Worm (Caenorhabditis elegans) whole organism, L4/young adult: Measurements from ENCODE around the gene B0361.11.

Experiments used
- W03F9.2 ChIP-seq: fragments of 150-350 bp; optimal IDR thresholded peaks from 2 replicates; lab custom pipeline; 2014; ENCODE audit warnings: missing biosample characterization, missing genetic modification characterization
- dao-5 ChIP-seq: sonication (generic microtip); optimal IDR thresholded peaks from 2 replicates; lab custom pipeline; 2016; ENCODE audit warnings: missing genotype, missing genetic modification characterization, moderate library complexity, missing compliant biosample characterization
- him-1 ChIP-seq: sonication (generic microtip); optimal IDR thresholded peaks from 2 replicates; lab custom pipeline; 2016; ENCODE audit warnings: missing genotype, missing genetic modification reagents, missing genetic modification characterization, missing compliant biosample characterization

B0361.11 gene

ce11 chrIII:7277228-7277627 is at the start of gene B0361.11, which contains the start of gene spot-1:
B0361.11 (plus strand) TSS chrIII:7277599.
spot-1 (minus strand) TSS chrIII:7277274.
- TF ChIP-seq him-1 (tag; lab: Kevin White, UChicago) (no peak), W03F9.2 (tag; lab: Kevin White, UChicago) (peak; percentile 28)

ce11 chrIII:7229687-7230086 is 47.7 kb upstream of the B0361.11 start, which contains the start of gene R151.8:
R151.8 (minus strand) TSS chrIII:7229787.
- no peak for TF ChIP-seq dao-5
- no peak for TF ChIP-seq W03F9.2 (tag; lab: Kevin White, UChicago)
- TF ChIP-seq him-1 (tag; lab: Kevin White, UChicago), result no peak

DNA sequence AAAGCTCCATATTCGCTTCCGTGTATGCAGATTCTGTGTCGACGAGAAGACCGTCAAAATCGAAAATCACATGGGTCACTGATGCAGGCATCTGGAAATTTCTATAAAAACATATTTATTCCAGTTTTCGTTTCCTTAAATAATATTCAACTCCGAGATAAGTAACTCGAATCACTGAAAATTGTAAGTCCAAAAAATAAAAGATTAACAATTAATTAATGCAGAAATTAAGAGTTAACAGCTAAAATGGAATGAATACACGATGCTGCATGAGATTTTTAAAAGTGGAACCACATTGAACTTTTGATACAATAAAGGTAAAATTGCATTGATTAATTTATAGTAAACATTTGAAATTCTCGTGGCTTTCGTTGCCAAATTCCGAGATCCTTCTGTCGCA is 46.6 kb upstream of the B0361.11 start, which contains the start of gene R151.10:
Gene R151.10, minus strand, starts transcription at position 101 of the 400 bp plus-strand sequence.
- TF ChIP-seq dao-5, result no peak
- TF ChIP-seq him-1 (tag; lab: Kevin White, UChicago), result no peak
- no peak for TF ChIP-seq W03F9.2 (tag; lab: Kevin White, UChicago)

DNA sequence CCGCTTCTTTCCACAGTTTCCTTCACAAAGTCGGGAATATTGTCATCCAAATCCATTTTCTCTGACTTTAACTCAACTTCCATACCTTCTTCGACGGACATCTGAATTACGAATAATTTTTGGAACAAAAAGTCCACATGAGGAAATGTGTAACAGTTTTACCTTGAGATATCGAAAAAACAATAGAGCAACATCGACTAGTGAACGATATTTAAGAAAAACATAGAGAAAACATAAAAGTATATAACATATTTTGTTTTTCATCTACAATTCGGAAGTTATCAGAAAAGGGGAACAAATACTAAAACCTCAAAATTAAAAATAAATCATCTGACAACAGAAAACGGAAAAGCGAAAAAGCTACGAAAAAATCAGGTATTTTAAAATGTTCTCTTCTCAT is 44.6 kb upstream of the B0361.11 start, which contains the start of gene adr-2:
Gene adr-2, minus strand, starts transcription at position 101 of the 400 bp plus-strand sequence.
- no peak for TF ChIP-seq dao-5
- TF ChIP-seq W03F9.2 (tag; lab: Kevin White, UChicago), result no peak
- no peak for TF ChIP-seq him-1 (tag; lab: Kevin White, UChicago)

DNA sequence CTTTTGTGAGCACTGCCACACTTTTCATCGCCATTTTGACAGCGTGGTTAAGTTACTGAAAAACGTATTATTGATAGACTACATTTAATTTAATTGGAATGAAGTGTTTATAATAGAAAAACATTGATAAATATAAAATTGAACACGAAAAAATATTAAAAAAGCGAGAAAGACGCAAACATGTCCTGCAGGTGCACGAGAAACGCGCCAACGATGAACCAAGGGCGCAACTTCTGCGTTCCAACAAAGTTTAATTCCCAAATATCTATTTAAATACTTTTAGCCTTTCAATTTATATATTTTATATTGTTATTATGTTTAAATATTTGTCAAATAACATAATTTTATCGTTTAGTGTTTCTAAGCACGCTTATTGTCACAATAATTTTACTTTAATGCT is 43.3 kb upstream of the B0361.11 start, which contains the start of gene ndus-8:
Gene ndus-8, minus strand, starts transcription at position 55 of the 400 bp plus-strand sequence.
- TF ChIP-seq W03F9.2 (tag; lab: Kevin White, UChicago), result peak; percentile 88
- no peak for TF ChIP-seq him-1 (tag; lab: Kevin White, UChicago)

DNA sequence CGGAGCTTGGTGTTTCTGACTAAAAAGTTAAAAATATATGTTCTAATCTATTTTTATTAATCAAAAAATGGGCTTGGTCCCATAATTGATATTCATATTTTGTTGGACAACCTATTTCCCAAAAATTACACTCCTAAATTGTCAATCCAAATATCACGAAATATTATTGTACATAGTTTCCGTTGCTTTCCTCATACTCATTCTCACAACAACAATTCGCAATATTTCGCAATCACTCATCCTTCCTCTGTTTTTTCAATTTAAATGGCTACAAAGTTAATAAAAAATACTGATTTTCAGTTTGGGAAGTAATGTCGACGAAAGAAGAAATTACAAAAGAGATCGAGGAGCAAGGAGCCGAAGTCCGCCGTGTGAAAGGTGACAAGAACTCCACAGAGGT is 38.7 kb upstream of the B0361.11 start, which contains the start of gene pars-1:
Gene pars-1, plus strand, starts transcription at position 301 of the 400 bp plus-strand sequence.
- TF ChIP-seq dao-5 (no peak), W03F9.2 (tag; lab: Kevin White, UChicago) (no peak), him-1 (tag; lab: Kevin White, UChicago) (no peak)

ce11 chrIII:7239416-7239815 is 38.0 kb upstream of the B0361.11 start:
- no peak for TF ChIP-seq him-1 (tag; lab: Kevin White, UChicago)
- TF ChIP-seq W03F9.2 (tag; lab: Kevin White, UChicago), result no peak
- no peak for TF ChIP-seq dao-5

DNA sequence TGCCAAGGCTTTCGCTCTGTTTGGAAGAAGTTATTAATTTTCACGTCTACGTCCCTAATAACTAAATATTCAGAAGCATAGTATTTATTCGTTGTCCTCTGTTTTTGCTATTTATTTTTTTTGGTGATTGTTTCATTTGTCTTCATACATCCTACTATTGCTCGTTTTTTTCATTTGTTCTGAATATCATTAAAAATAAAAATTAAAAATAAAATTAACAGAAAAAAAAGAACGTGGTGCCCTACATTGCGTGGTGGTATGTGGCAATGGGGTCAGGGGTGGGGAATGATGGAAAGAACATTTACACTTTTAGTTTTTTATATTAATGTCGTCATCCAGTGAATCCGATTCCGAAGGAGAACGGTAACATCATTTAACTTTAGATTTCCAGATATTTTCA is 36.3 kb upstream of the B0361.11 start, which contains the start of gene ztf-31:
Gene ztf-31, plus strand, starts transcription at position 301 of the 400 bp plus-strand sequence.
- no peak for TF ChIP-seq dao-5
- TF ChIP-seq him-1 (tag; lab: Kevin White, UChicago), result no peak
- no peak for TF ChIP-seq W03F9.2 (tag; lab: Kevin White, UChicago)

- TF ChIP-seq dao-5 (no peak), him-1 (tag; lab: Kevin White, UChicago) (no peak), W03F9.2 (tag; lab: Kevin White, UChicago) (no peak)
Measured at ce11 chrIII:7242988-7243387, 34.4 kb upstream of the B0361.11 start, which contains the start of gene osm-10. osm-10 (plus strand) TSS chrIII:7243280.

DNA sequence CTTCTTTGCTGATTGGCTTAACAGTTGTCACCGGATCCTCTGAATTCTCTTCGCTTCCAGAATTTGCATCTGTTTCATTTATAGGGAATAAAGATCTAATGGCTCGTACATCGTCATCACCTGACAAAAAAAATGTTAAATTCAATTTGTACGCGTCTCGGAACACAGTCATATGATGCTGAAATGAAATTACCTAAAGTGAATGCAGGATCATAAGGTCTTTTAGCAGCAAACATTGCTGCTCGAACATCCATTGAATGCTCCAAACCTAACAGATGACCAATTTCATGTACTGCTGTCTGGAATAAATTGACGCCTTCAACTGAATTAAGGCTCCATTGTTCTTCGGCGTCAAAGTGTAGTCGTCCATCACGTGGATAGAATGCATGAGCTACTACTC is 31.0 kb upstream of the B0361.11 start:
- no peak for TF ChIP-seq him-1 (tag; lab: Kevin White, UChicago)
- no peak for TF ChIP-seq dao-5
- TF ChIP-seq W03F9.2 (tag; lab: Kevin White, UChicago), result no peak

DNA sequence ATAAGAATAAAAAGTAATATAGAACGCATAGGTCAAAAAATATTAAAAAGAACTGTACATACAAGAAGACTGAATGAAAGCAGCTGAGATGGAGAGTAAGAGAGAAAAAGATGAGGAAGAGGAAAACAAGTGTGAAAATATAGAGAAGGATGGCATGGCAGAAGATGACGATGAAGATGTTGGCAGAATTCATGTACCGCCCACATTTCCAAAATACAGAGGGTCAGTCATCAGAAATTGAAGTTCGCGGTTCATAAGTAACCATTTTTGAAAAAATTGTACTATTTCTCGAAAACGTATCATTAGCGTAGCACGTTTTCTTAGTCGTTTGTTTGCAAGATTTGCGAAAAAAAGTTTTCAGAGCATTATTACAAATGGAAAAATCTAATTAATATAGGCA is 29.7 kb upstream of the B0361.11 start, which contains the start of gene zmp-6:
Gene zmp-6, minus strand, starts transcription at position 101 of the 400 bp plus-strand sequence.
- no peak for TF ChIP-seq him-1 (tag; lab: Kevin White, UChicago)
- TF ChIP-seq W03F9.2 (tag; lab: Kevin White, UChicago), result no peak
- no peak for TF ChIP-seq dao-5

DNA sequence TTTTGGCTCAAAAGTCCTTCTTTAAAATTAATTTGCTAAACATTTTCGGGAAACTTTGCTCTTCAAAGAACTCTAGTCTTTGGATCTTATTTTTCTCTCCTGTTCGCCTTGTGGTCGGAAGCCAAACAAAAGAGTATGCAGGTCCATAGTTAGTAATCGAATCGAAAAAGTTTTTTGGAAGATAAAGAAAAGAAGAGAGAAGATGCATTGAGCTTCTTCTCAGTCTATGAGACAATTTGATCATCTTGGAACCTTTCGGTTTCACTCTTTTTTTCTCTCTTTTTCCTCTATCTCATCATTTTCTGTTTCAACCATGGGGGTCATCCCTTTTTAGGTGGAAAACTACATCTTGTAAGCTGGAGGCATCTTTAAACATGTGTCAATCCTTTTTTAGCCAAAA is 23.7 kb upstream of the B0361.11 start:
- TF ChIP-seq dao-5 (no peak), him-1 (tag; lab: Kevin White, UChicago) (no peak), W03F9.2 (tag; lab: Kevin White, UChicago) (no peak)

DNA sequence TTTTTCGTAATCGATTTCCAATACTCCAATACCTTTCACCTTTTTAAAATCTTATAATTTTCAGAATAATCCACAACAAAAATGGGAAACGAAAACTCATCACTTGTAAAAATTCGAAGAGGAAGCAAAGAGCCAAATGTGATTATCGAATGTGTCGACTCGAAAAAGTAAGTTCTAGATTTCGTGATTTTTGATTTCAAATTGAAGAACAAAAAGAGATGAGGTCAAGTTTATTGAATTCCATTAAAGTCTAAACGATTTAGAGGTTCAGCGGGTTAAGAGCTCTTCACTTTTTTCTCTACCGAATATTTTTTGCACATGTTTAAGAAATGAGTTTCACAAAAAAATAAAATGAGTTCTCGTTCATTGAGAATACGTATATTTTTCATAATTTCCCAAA is 18.5 kb upstream of the B0361.11 start, which contains the start of gene B0361.4:
Gene B0361.4, plus strand, starts transcription at position 61 of the 400 bp plus-strand sequence.
- TF ChIP-seq dao-5 (no peak), W03F9.2 (tag; lab: Kevin White, UChicago) (no peak), him-1 (tag; lab: Kevin White, UChicago) (no peak)

DNA sequence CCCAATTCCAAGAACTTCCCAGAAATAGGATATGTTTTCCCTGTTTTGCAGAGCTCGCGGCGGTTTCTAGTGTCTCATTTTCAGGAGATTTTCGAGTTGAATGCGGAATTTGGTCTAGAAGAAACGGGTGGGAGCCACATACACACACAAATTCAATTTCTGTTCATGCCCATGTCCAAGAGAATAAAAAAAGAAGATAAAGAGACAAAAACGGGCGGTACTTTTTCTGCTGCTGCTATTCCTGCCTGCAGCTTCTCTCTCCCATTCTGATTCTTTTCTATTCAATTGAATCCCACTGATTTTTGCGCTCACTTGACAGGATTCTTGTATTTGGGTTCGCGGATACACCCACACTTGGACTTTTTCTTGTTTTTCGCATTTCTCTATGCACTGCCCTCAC is 14.8 kb upstream of the B0361.11 start:
- TF ChIP-seq him-1 (tag; lab: Kevin White, UChicago) (no peak), dao-5 (no peak), W03F9.2 (tag; lab: Kevin White, UChicago) (no peak)

- TF ChIP-seq W03F9.2 (tag; lab: Kevin White, UChicago) (no peak), him-1 (tag; lab: Kevin White, UChicago) (no peak), dao-5 (no peak)
Measured at ce11 chrIII:7263028-7263427, 14.4 kb upstream of the B0361.11 start.
